Worm (Caenorhabditis elegans): ENCODE measurements around the gene Y51B9A.14.
A peak's percentile ranks its signal among the peaks of the same experiment; 100 is the strongest.

Y51B9A.14 gene

ce11 chrII:9416381-9417276 is 18.4 kb upstream of the Y51B9A.14 start, which contains the start of the genes gss-1 and chch-3:
gss-1 (minus strand) TSS chrII:9416431.
chch-3 (plus strand) TSS chrII:9417013.
- TF ChIP-seq mdl-1 (tag; optimal IDR thresholded peaks at IDR 0.05) (no peak), unc-55 (GFP tag; optimal IDR thresholded peaks at IDR 0.05) (peak; percentile 75), sma-9 (GFP tag; optimal IDR thresholded peaks at IDR 0.05) (peak; percentile 65), sma-9 (tag; optimal IDR thresholded peaks at IDR 0.05) (no peak), crh-2 (tag; optimal IDR thresholded peaks at IDR 0.05) (peak; percentile 58), nhr-10 (tag; optimal IDR thresholded peaks at IDR 0.05) (no peak), nhr-129 (tag; optimal IDR thresholded peaks at IDR 0.05) (peak; percentile 71), sma-3 (GFP tag; optimal IDR thresholded peaks at IDR 0.05) (peak; percentile 14), mab-5 (tag; optimal IDR thresholded peaks at IDR 0.05) (peak; percentile 25), nhr-6 (tag; optimal IDR thresholded peaks at IDR 0.05) (no peak), nhr-21 (tag; optimal IDR thresholded peaks at IDR 0.05) (peak; percentile 13), snpc-4 (tag; optimal IDR thresholded peaks at IDR 0.05) (peak; percentile 14), lsy-2 (tag; optimal IDR thresholded peaks at IDR 0.05) (peak; percentile 56 to 85), fos-1 (tag; optimal IDR thresholded peaks at IDR 0.05) (peak; percentile 63), gmeb-1 (tag; optimal IDR thresholded peaks at IDR 0.05) (peak; percentile 69), ZK546.5 (tag; optimal IDR thresholded peaks at IDR 0.05) (no peak), F13H6.1 (tag; optimal IDR thresholded peaks at IDR 0.05) (peak; percentile 24), ceh-82 (tag; optimal IDR thresholded peaks at IDR 0.05) (no peak), C34F6.9 (tag; optimal IDR thresholded peaks at IDR 0.05) (peak; percentile 85), nhr-12 (tag; optimal IDR thresholded peaks at IDR 0.05) (no peak), lin-11 (tag; optimal IDR thresholded peaks at IDR 0.05) (peak; percentile 1), alr-1 (tag; optimal IDR thresholded peaks at IDR 0.05) (no peak), sem-4 (tag; optimal IDR thresholded peaks at IDR 0.05) (no peak), elt-3 (tag; optimal IDR thresholded peaks at IDR 0.05) (no peak), lin-13 (GFP tag; optimal IDR thresholded peaks at IDR 0.05) (peak; percentile 43)

ce11 chrII:9412086-9412608 is 13.9 kb upstream of the Y51B9A.14 start, which contains the start of gene arrd-3:
arrd-3 (plus strand) TSS chrII:9412558.
- no peak for TF ChIP-seq unc-39 (tag; optimal IDR thresholded peaks at IDR 0.05)
- peak; percentile 18 for TF ChIP-seq sma-9 (GFP tag; optimal IDR thresholded peaks at IDR 0.05)
- no peak for TF ChIP-seq sma-9 (tag; optimal IDR thresholded peaks at IDR 0.05)
- peak; percentile 94 for TF ChIP-seq fos-1 (tag; optimal IDR thresholded peaks at IDR 0.05)
- TF ChIP-seq egl-27 (tag; optimal IDR thresholded peaks at IDR 0.05), result no peak
- peak; percentile 7 for TF ChIP-seq gmeb-1 (tag; optimal IDR thresholded peaks at IDR 0.05)
- TF ChIP-seq ztf-1 (GFP tag; conservative IDR thresholded peaks at IDR 0.05), result no peak

ce11 chrII:9411497-9411896 is 13.2 kb upstream of the Y51B9A.14 start, which contains the start of gene M176.9:
M176.9 (minus strand) TSS chrII:9411597.
- no peak for TF ChIP-seq ztf-11 (tag; optimal IDR thresholded peaks at IDR 0.05)
- no peak for TF ChIP-seq unc-62 (GFP tag; optimal IDR thresholded peaks at IDR 0.05)
- TF ChIP-seq crh-2 (tag; optimal IDR thresholded peaks at IDR 0.05), result no peak
- TF ChIP-seq nhr-21 (tag; optimal IDR thresholded peaks at IDR 0.05), result no peak
- no peak for TF ChIP-seq nhr-77 (tag; optimal IDR thresholded peaks at IDR 0.05)
- no peak for TF ChIP-seq zag-1 (tag; optimal IDR thresholded peaks at IDR 0.05)
- no peak for TF ChIP-seq lin-13 (GFP tag; optimal IDR thresholded peaks at IDR 0.05)
- no peak for TF ChIP-seq aly-2 (tag; optimal IDR thresholded peaks at IDR 0.05)
- TF ChIP-seq unc-39 (tag; optimal IDR thresholded peaks at IDR 0.05), result no peak
- no peak for TF ChIP-seq ztf-4 (tag; optimal IDR thresholded peaks at IDR 0.05)

- TF ChIP-seq aly-2 (tag; optimal IDR thresholded peaks at IDR 0.05) (no peak), nhr-77 (tag; optimal IDR thresholded peaks at IDR 0.05) (no peak), lin-39 (tag; optimal IDR thresholded peaks at IDR 0.05) (no peak), ztf-11 (tag; optimal IDR thresholded peaks at IDR 0.05) (no peak), skn-1 (tag; optimal IDR thresholded peaks at IDR 0.05) (no peak), mdl-1 (tag; optimal IDR thresholded peaks at IDR 0.05) (no peak), nhr-21 (tag; optimal IDR thresholded peaks at IDR 0.05) (no peak), snpc-4 (tag; optimal IDR thresholded peaks at IDR 0.05) (no peak), nhr-23 (tag; optimal IDR thresholded peaks at IDR 0.05) (no peak)
These were observed 9.2 kb upstream of the Y51B9A.14 start, which contains the start of gene arrd-2 for ce11 chrII:9407469-9407868. arrd-2 (plus strand) TSS chrII:9407769.

Data from whole organism, L2 larva.